Fruit fly (Drosophila melanogaster): ENCODE data around the gene Tsp86D.

The Tsp86D gene

dm6 chr3R:10893327-10893726 lies 24.8 kb downstream of the Tsp86D start, which contains the start of gene CG6621 (continued):
- TF ChIP-seq caup (GFP tag; optimal IDR thresholded peaks at IDR 0.05; ENCODE audit: severe bottlenecking) (no peak), zfh2 (GFP tag; optimal IDR thresholded peaks at IDR 0.05) (peak; percentile 26), Dll (GFP tag; IDR thresholded peaks at IDR 0.05; ENCODE audit: partially characterized antibody) (peak; percentile 47; the same call in 1 of the 4 replicates), CG1529 (GFP tag; optimal IDR thresholded peaks at IDR 0.05) (no peak), CG12071 (GFP tag; optimal IDR thresholded peaks at IDR 0.05) (no peak), Blimp-1 (GFP tag; optimal IDR thresholded peaks at IDR 0.05) (no peak), Hmx (GFP tag; optimal IDR thresholded peaks at IDR 0.05) (no peak), TFAM (GFP tag; optimal IDR thresholded peaks at IDR 0.05) (no peak), CoRest (tag; optimal IDR thresholded peaks at IDR 0.05) (peak; percentile 58), Trl (optimal IDR thresholded peaks at IDR 0.05) (no peak), Trl (GFP tag; optimal IDR thresholded peaks at IDR 0.05) (no peak), esg (GFP tag; conservative IDR thresholded peaks at IDR 0.05) (no peak), sc (optimal IDR thresholded peaks at IDR 0.05) (no peak), sc (GFP tag; optimal IDR thresholded peaks at IDR 0.05) (no peak), CG10462 (GFP tag; optimal IDR thresholded peaks at IDR 0.05) (no peak), ci (GFP tag; IDR thresholded peaks at IDR 0.05) (no peak), CG12769 (tag; optimal IDR thresholded peaks at IDR 0.05) (no peak), Mes4 (GFP tag; optimal IDR thresholded peaks at IDR 0.05) (no peak), CG8478 (optimal IDR thresholded peaks at IDR 0.05) (no peak), Gsc (GFP tag; IDR thresholded peaks at IDR 0.05) (no peak), CG9876 (GFP tag; optimal IDR thresholded peaks at IDR 0.05) (no peak), Oli (tag; optimal IDR thresholded peaks at IDR 0.05) (no peak), CG11093 (GFP tag; IDR thresholded peaks at IDR 0.05) (no peak), CG12219 (GFP tag; optimal IDR thresholded peaks at IDR 0.05) (no peak), chinmo (GFP tag; IDR thresholded peaks at IDR 0.05; ENCODE audit: partially characterized antibody) (no peak), chn (GFP tag; optimal IDR thresholded peaks at IDR 0.05) (no peak), CG14441 (GFP tag; IDR thresholded peaks at IDR 0.05) (no peak), bcd (GFP tag; optimal IDR thresholded peaks at IDR 0.05) (peak; percentile 9), wdn (GFP tag; IDR thresholded peaks at IDR 0.05) (no peak), Tbp (GFP tag; optimal IDR thresholded peaks at IDR 0.05) (no peak), CG4424 (GFP tag; optimal IDR thresholded peaks at IDR 0.05) (no peak), az2 (GFP tag; optimal IDR thresholded peaks at IDR 0.05) (no peak), Nf-YB (GFP tag; optimal IDR thresholded peaks at IDR 0.05) (no peak), CG15269 (tag; optimal IDR thresholded peaks at IDR 0.05) (no peak), Atf6 (GFP tag; IDR thresholded peaks at IDR 0.05) (no peak), CG17612 (GFP tag; IDR thresholded peaks at IDR 0.05) (no peak), CG3995 (GFP tag; optimal IDR thresholded peaks at IDR 0.05) (no peak), CG7987 (GFP tag; optimal IDR thresholded peaks at IDR 0.05) (no peak), vvl (GFP tag; IDR thresholded peaks at IDR 0.05) (peak; percentile 42; the same call in 1 of the 2 replicates), Dip2 (GFP tag; IDR thresholded peaks at IDR 0.05) (no peak), Ptx1 (GFP tag; IDR thresholded peaks at IDR 0.05) (no peak), PHDP (tag; optimal IDR thresholded peaks at IDR 0.05) (no peak), MTF-1 (GFP tag; optimal IDR thresholded peaks at IDR 0.05; ENCODE audit: borderline replicate concordance) (no peak), ash1 (GFP tag; optimal IDR thresholded peaks at IDR 0.05) (no peak), dm (GFP tag; optimal IDR thresholded peaks at IDR 0.05) (peak; percentile 11), CG11398 (GFP tag; optimal IDR thresholded peaks at IDR 0.05) (no peak), Sox100B (GFP tag; optimal IDR thresholded peaks at IDR 0.05) (no peak), repo (GFP tag; optimal IDR thresholded peaks at IDR 0.05) (no peak), Hand (GFP tag; optimal IDR thresholded peaks at IDR 0.05) (no peak), dimm (GFP tag; IDR thresholded peaks at IDR 0.05) (no peak), lbe (GFP tag; optimal IDR thresholded peaks at IDR 0.05) (no peak), CG4854 (GFP tag; optimal IDR thresholded peaks at IDR 0.05) (no peak), Atf-2 (GFP tag; optimal IDR thresholded peaks at IDR 0.05) (no peak)

All from whole organism, embryonic.